Fruit fly (Drosophila melanogaster) whole organism, prepupa: ENCODE data around the gene Ddc.
A peak's percentile ranks its signal among the peaks of the same experiment; 100 is the strongest.

Experiments used
- Blimp-1 ChIP-seq: fragments of 200-800 bp; sonication (Bioruptor generic); optimal IDR thresholded peaks from 3 replicates; lab custom pipeline; 2017; ENCODE audit warnings: missing biosample characterization, missing genetic modification characterization, mild to moderate bottlenecking, moderate library complexity, missing genetic modification reagents
- CG11294 ChIP-seq: fragments of 200-800 bp; sonication (Bioruptor generic); IDR thresholded peaks from 2 replicates; pipeline ENCODE4 v1.3.6; 2022; ENCODE audit warnings: missing biosample characterization, missing genetic modification characterization
- CG16779 ChIP-seq: fragments of 200-800 bp; sonication (Bioruptor generic); optimal IDR thresholded peaks from 3 replicates; lab custom pipeline; 2017; ENCODE audit warnings: missing biosample characterization, mild to moderate bottlenecking, missing genetic modification characterization
- Eip93F ChIP-seq: fragments of 200-800 bp; sonication (Bioruptor generic); optimal IDR thresholded peaks from 2 replicates; lab custom pipeline; 2016; ENCODE audit warnings: missing biosample characterization, mild to moderate bottlenecking, missing genetic modification characterization
- Hr38 ChIP-seq: sonication (Bioruptor generic); optimal IDR thresholded peaks from 2 replicates; lab custom pipeline; 2016; ENCODE audit warnings: missing biosample characterization, missing genetic modification characterization
- Hr39 ChIP-seq: fragments of 200-800 bp; sonication (Bioruptor generic); optimal IDR thresholded peaks from 2 replicates; lab custom pipeline; 2016; ENCODE audit warnings: missing biosample characterization, missing genetic modification characterization
- Lpt ChIP-seq: fragments of 200-800 bp; sonication (Bioruptor generic); optimal IDR thresholded peaks from 3 replicates; lab custom pipeline; 2016; ENCODE audit warnings: missing biosample characterization, missing genetic modification characterization
- OdsH ChIP-seq: fragments of 200-800 bp; sonication (Bioruptor generic); optimal IDR thresholded peaks from 3 replicates; lab custom pipeline; 2016; ENCODE audit warnings: missing biosample characterization, missing genetic modification characterization
- achi ChIP-seq: fragments of 200-800 bp; sonication (Bioruptor generic); optimal IDR thresholded peaks from 3 replicates; lab custom pipeline; 2016; ENCODE audit warnings: missing biosample characterization, missing genetic modification characterization
- pdm3 ChIP-seq: fragments of 200-800 bp; sonication (Bioruptor generic); optimal IDR thresholded peaks from 3 replicates; lab custom pipeline; 2016; ENCODE audit warnings: missing biosample characterization, missing genetic modification characterization
- salr ChIP-seq, 2 experiments: fragments of 200-800 bp; sonication (Bioruptor generic); optimal IDR thresholded peaks; 3 replicates each; lab custom pipeline; 2016 to 2018; ENCODE audit warnings: missing biosample characterization in 2 of 2, missing genetic modification characterization in 2 of 2, mild to moderate bottlenecking in 1 of 2

DNA sequence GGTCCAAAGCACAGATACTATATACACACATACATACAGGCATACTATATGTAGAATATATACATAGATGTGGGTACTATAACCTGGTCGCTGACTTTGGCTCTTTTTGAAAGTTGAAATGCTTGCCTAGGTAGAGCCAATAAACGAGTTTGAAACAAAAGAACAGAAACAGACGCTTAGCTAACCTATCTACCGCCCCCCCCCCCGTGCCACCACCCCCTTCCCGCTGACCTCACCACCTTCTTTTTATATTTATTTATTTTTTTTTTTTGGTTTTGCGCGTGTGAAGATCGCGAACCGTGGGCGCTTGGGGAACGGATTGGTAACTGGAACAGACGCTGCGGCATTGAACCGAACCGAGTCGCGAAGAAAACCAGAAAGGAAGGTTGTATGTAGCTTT, 24.0 kb upstream of the Ddc start:
- TF ChIP-seq Blimp-1 (no peak), achi (GFP tag; lab: Kevin White, UChicago) (no peak), OdsH (GFP tag; lab: Kevin White, UChicago) (no peak), CG11294 (GFP tag; lab: Robert Waterston, UW) (no peak), Lpt (GFP tag; lab: Kevin White, UChicago) (peak; percentile 29), pdm3 (no peak), Hr39 (GFP tag; lab: Kevin White, UChicago) (no peak), salr (GFP tag; optimal IDR thresholded peaks at IDR 0.05; lab: Kevin White, UChicago) (no peak), Eip93F (GFP tag; lab: Kevin White, UChicago) (no peak), CG16779 (tag; lab: Kevin White, UChicago) (no peak), Hr38 (GFP tag; lab: Kevin White, UChicago) (no peak)
